Worm (Caenorhabditis elegans): ENCODE results near the gene T24D5.2.

The T24D5.2 gene

DNA sequence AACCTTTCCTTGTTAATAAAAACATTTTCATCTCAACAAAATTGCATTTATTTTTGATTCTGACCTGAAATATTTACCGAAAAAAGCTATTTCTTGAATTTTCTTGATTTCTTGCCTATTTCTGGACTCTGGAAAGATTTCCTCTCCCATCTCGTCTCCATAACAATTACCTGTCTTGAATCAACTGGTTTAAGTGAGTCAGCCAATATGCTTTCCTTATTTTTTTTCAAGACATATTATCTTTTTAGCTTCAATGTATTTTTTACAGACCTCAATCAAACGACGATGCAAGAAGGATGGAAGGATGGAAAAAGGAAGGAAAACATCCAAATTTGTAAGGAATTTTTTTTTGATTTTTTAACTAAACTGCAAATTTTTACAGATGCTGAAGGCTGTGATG is 16.4 kb upstream of the T24D5.2 start:
- peak in 1 of 2 experiments; percentile 91 for TF ChIP-seq unc-62 (GFP tag; optimal IDR thresholded peaks at IDR 0.05 in 1 of 2)
- TF ChIP-seq unc-62 (tag; optimal IDR thresholded peaks at IDR 0.05), result no peak
- TF ChIP-seq ztf-11 (tag; optimal IDR thresholded peaks at IDR 0.05), result no peak

DNA sequence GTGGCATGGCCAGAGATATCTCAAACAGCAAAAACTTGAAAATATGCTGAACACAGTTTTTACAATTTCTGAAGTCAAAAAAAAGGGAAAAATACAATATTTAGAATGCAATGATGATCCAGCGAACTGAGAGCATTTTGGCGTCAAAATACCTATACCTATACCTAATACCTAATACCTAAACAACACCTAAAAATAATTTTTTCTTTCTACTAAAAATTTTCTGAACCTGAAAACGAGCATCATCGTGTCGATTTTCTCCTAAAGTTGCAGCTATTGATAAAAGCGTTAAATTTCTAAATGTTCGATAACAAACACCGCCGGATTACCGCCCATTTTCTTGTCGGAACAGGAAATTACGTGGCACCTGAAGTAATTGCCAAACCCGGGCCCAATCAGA is 10.6 kb upstream of the T24D5.2 start, which contains the start of gene T24D5.4:
Gene T24D5.4 (plus strand): TSS at position 301 of the 400 bp plus-strand sequence.
- no peak for TF ChIP-seq spr-3 (GFP tag; optimal IDR thresholded peaks at IDR 0.05)
- TF ChIP-seq aha-1 (tag), result peak; percentile 53
- no peak for TF ChIP-seq F26F4.8 (GFP tag; conservative IDR thresholded peaks at IDR 0.05)
- no peak for TF ChIP-seq dve-1 (tag; optimal IDR thresholded peaks at IDR 0.05; ENCODE audit: insufficient read depth)
- TF ChIP-seq R02D3.7 (tag; optimal IDR thresholded peaks at IDR 0.05), result no peak

DNA sequence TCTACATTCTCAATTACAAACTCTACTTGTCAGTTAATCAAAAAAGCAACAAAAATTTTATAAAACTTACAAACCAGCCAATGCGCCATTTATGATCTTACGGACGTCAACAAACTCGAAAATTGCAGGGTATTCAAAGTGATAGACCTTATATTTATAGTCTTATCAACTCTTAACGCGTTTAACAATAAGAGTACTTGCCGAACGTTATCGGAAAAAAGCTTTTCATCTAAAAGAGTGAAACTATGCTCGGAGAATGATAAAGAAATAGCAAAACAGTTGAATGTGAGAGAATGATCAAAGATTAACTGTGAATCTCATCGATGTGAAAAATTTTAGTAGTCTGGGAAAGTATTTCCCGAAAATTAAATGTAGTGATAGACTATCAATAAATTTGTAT is 9.7 kb upstream of the T24D5.2 start:
- TF ChIP-seq mes-2 (tag; optimal IDR thresholded peaks at IDR 0.05; ENCODE audit: poor library complexity, severe bottlenecking) (no peak), nhr-237 (tag; optimal IDR thresholded peaks at IDR 0.05) (no peak), ama-1 (optimal IDR thresholded peaks at IDR 0.05) (no peak), ctbp-1 (GFP tag; IDR thresholded peaks at IDR 0.05) (no peak), mdt-29 (GFP tag; IDR thresholded peaks at IDR 0.05) (no peak), daf-16 (GFP tag; optimal IDR thresholded peaks at IDR 0.05) (no peak), daf-16 (tag; optimal IDR thresholded peaks at IDR 0.05) (peak; percentile 92), Y105C5A.15 (GFP tag; IDR thresholded peaks at IDR 0.05) (no peak), pqm-1 (tag; optimal IDR thresholded peaks at IDR 0.05) (peak; percentile 68), dve-1 (tag; optimal IDR thresholded peaks at IDR 0.05; ENCODE audit: insufficient read depth) (peak; percentile 41), nhr-28 (tag; optimal IDR thresholded peaks at IDR 0.05) (peak; percentile 35), php-3 (GFP tag; IDR thresholded peaks at IDR 0.05) (0 out of 2 replicates have a peak, but pooled peaks have one; percentile 29), egl-43 (GFP tag; IDR thresholded peaks at IDR 0.05) (no peak), dmd-6 (GFP tag; IDR thresholded peaks at IDR 0.05) (peak; percentile 61; the same call in 1 of the 2 replicates), lin-13 (GFP tag; optimal IDR thresholded peaks at IDR 0.05) (no peak)

DNA sequence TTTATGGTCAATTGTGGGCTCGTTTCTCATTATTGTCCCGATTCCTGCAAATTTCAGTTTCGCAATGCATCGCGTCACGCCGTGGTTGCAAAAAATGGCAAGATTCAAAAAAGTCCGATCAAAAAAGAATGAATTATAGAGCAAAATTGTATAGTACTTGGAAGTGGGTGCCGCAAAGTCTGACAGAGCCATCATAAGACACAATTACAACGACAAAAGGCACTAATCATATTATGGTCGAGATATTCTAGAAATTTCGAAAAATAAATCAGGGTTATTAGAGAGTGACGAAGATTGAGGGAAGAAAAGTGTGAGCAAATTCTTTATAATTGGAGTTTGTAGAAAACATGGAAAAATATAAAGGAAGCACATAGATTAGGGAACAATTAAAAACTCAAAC is 9.0 kb upstream of the T24D5.2 start:
- peak; percentile 11 for TF ChIP-seq aha-1 (tag)
- TF ChIP-seq nhr-25 (tag; optimal IDR thresholded peaks at IDR 0.05; ENCODE audit: borderline replicate concordance, insufficient read depth), result no peak

DNA sequence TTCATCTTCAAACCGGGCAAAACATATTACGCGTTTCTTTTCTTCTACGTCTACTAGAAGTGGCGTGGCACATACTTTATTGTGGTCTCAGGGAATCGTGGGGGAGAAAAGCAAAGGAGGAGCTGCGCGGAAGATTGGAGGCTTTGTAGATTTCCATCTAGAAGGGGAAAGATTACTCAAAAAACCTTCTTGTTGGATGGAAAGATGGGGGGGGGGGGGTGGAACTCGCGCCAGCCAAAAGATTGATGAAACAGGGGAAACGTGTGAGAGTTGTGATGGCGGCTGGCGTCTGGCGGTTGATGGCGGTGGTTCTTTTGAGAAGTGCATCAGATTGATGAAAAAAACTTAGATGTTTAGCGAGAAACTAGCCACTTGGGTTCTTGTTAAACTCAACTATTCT is 3.3 kb upstream of the T24D5.2 start:
- TF ChIP-seq fkh-10 (GFP tag; optimal IDR thresholded peaks at IDR 0.05) (peak; percentile 5), mdl-1 (tag; optimal IDR thresholded peaks at IDR 0.05) (no peak), Y75B8A.6 (GFP tag; IDR thresholded peaks at IDR 0.05) (no peak), lir-3 (tag; optimal IDR thresholded peaks at IDR 0.05) (no peak), R02D3.7 (tag; optimal IDR thresholded peaks at IDR 0.05) (no peak), aly-2 (tag; optimal IDR thresholded peaks at IDR 0.05) (no peak), hmg-1.1 (GFP tag; IDR thresholded peaks at IDR 0.05) (0 out of 2 replicates have a peak, but pooled peaks have one; percentile 9), cey-2 (tag; optimal IDR thresholded peaks at IDR 0.05; ENCODE audit: borderline replicate concordance, insufficient read depth) (no peak), zip-2 (tag; optimal IDR thresholded peaks at IDR 0.05) (no peak), daf-16 (GFP tag; optimal IDR thresholded peaks at IDR 0.05) (no peak), daf-16 (tag; optimal IDR thresholded peaks at IDR 0.05) (no peak)

DNA sequence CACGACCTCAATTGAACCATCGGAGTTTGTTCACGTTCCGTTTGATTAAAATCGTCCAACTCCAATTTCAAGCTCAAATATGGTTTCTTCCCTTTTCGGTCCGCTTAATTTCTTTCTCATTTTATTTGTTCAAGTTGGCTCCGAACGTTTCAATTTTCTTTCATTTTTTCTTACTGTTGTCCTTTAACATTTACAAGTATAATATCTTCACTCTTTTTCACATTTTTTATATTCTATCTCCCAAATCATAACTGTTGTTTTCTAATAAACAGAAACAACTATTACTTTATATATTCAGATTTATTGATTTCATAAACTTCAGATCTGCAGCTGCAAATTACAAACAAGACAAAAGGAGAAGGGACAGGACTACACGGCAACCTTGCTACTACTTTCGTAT is 2.8 kb downstream of the T24D5.2 start:
- TF ChIP-seq ceh-20 (GFP tag; IDR thresholded peaks at IDR 0.05) (no peak), unc-62 (GFP tag; optimal IDR thresholded peaks at IDR 0.05 in 1 of 2) (peak in 1 of 2 experiments; percentile 91), unc-62 (tag; optimal IDR thresholded peaks at IDR 0.05) (no peak), madf-9 (GFP tag; conservative IDR thresholded peaks at IDR 0.05) (no peak)

All from whole organism, L4 larva.